Fruit fly (Drosophila melanogaster) whole organism, embryonic: Measurements from ENCODE around the gene Shal.

Experiments used
- Ada2b ChIP-seq: fragments of 200-800 bp; sonication (Bioruptor generic); IDR thresholded peaks from 2 replicates; pipeline ENCODE4 v1.3.6; 2022; ENCODE audit warnings: missing biosample characterization, missing genetic modification characterization
- CG10147 ChIP-seq: fragments of 200-800 bp; sonication (Bioruptor generic); optimal IDR thresholded peaks from 2 replicates; lab custom pipeline; 2019; ENCODE audit warnings: missing biosample characterization, mild to moderate bottlenecking, missing genetic modification characterization, moderate library complexity
- CG10543 ChIP-seq: fragments of 200-800 bp; sonication (Bioruptor generic); optimal IDR thresholded peaks from 3 replicates; lab custom pipeline; 2017; ENCODE audit warnings: missing biosample characterization, mild to moderate bottlenecking, missing genetic modification characterization, moderate library complexity
- CG13296 ChIP-seq: fragments of 200-800 bp; sonication (Bioruptor generic); optimal IDR thresholded peaks from 3 replicates; lab custom pipeline; 2018; ENCODE audit warnings: missing biosample characterization, mild to moderate bottlenecking, missing genetic modification characterization
- CG14014 ChIP-seq: fragments of 200-800 bp; sonication (Bioruptor generic); IDR thresholded peaks from 2 replicates; pipeline ENCODE4 v1.3.6; 2022; ENCODE audit warnings: missing biosample characterization, missing genetic modification characterization
- CG14710 ChIP-seq: fragments of 200-800 bp; sonication (Bioruptor generic); optimal IDR thresholded peaks from 3 replicates; lab custom pipeline; 2019; ENCODE audit warnings: missing biosample characterization, mild to moderate bottlenecking, missing genetic modification characterization, moderate library complexity
- CG15514 ChIP-seq: fragments of 200-800 bp; sonication (Bioruptor generic); optimal IDR thresholded peaks from 3 replicates; lab custom pipeline; 2017; ENCODE audit warnings: missing biosample characterization, missing genetic modification characterization, mild to moderate bottlenecking, moderate library complexity, missing genetic modification reagents
- CG15601 ChIP-seq: fragments of 200-800 bp; sonication (Bioruptor generic); optimal IDR thresholded peaks from 3 replicates; lab custom pipeline; 2019; ENCODE audit warnings: missing biosample characterization, mild to moderate bottlenecking, missing genetic modification characterization, moderate library complexity
- CG15696 ChIP-seq: fragments of 200-800 bp; sonication (Bioruptor generic); optimal IDR thresholded peaks from 2 replicates; lab custom pipeline; 2019; ENCODE audit warnings: missing biosample characterization, mild to moderate bottlenecking, missing genetic modification characterization, moderate library complexity
- CG17568 ChIP-seq: fragments of 200-800 bp; sonication (Bioruptor generic); optimal IDR thresholded peaks from 2 replicates; lab custom pipeline; 2018; ENCODE audit warnings: missing biosample characterization, mild to moderate bottlenecking, missing genetic modification characterization, moderate library complexity
- CG17612 ChIP-seq: fragments of 200-800 bp; sonication (Bioruptor generic); IDR thresholded peaks from 2 replicates; pipeline ENCODE4 v1.3.6; 2022; ENCODE audit warnings: missing biosample characterization, missing genetic modification characterization
- CG17912 ChIP-seq: fragments of 200-800 bp; sonication (Bioruptor generic); optimal IDR thresholded peaks from 2 replicates; lab custom pipeline; 2018; ENCODE audit warnings: missing biosample characterization, mild to moderate bottlenecking, missing genetic modification characterization
- CG1832 ChIP-seq: fragments of 200-800 bp; sonication (Bioruptor generic); optimal IDR thresholded peaks from 2 replicates; lab custom pipeline; 2017; ENCODE audit warnings: missing biosample characterization, mild to moderate bottlenecking, missing genetic modification characterization, inconsistent platforms
- CG31365 ChIP-seq: fragments of 200-800 bp; sonication (Bioruptor generic); optimal IDR thresholded peaks from 2 replicates; lab custom pipeline; 2018; ENCODE audit warnings: missing biosample characterization, mild to moderate bottlenecking, missing genetic modification characterization
- CG31388 ChIP-seq: fragments of 200-800 bp; sonication (Bioruptor generic); optimal IDR thresholded peaks from 2 replicates; lab custom pipeline; 2016; ENCODE audit warnings: missing biosample characterization, missing genetic modification characterization
- CG31441 ChIP-seq: fragments of 200-800 bp; sonication (Bioruptor generic); IDR thresholded peaks from 2 replicates; pipeline ENCODE4 v1.3.6; 2022; ENCODE audit warnings: missing biosample characterization, missing genetic modification characterization
- CG3281 ChIP-seq: fragments of 200-800 bp; sonication (Bioruptor generic); optimal IDR thresholded peaks from 3 replicates; lab custom pipeline; 2017; ENCODE audit warnings: missing biosample characterization, mild to moderate bottlenecking, missing genetic modification characterization
- CG4707 ChIP-seq: fragments of 200-800 bp; sonication (Bioruptor generic); optimal IDR thresholded peaks from 2 replicates; lab custom pipeline; 2018; ENCODE audit warnings: missing biosample characterization, mild to moderate bottlenecking, missing genetic modification characterization, moderate library complexity
- CG5245 ChIP-seq: fragments of 200-800 bp; sonication (Bioruptor generic); optimal IDR thresholded peaks from 3 replicates; lab custom pipeline; 2016; ENCODE audit warnings: missing biosample characterization, missing genetic modification characterization
- CG6791 ChIP-seq: fragments of 200-800 bp; sonication (Bioruptor generic); IDR thresholded peaks from 3 replicates; pipeline ENCODE4 v1.3.6; 2022; ENCODE audit warnings: missing biosample characterization, missing genetic modification characterization; ENCODE audit not compliant: partially characterized antibody
- CG7963 ChIP-seq: fragments of 200-800 bp; sonication (Bioruptor generic); IDR thresholded peaks from 3 replicates; pipeline ENCODE4 v1.3.6; 2022; ENCODE audit warnings: missing biosample characterization, missing genetic modification characterization; ENCODE audit not compliant: partially characterized antibody
- CG8281 ChIP-seq: fragments of 200-800 bp; sonication (Bioruptor generic); optimal IDR thresholded peaks from 2 replicates; lab custom pipeline; 2018; ENCODE audit warnings: missing biosample characterization, mild to moderate bottlenecking, missing genetic modification characterization, moderate library complexity
- CG9215 ChIP-seq: fragments of 200-800 bp; sonication (Bioruptor generic); IDR thresholded peaks from 2 replicates; pipeline ENCODE4 v1.3.6; 2022; ENCODE audit warnings: missing biosample characterization, missing genetic modification characterization
- CG9437 ChIP-seq: fragments of 200-800 bp; sonication (Bioruptor generic); optimal IDR thresholded peaks from 2 replicates; lab custom pipeline; 2018; ENCODE audit warnings: missing biosample characterization, mild to moderate bottlenecking, missing genetic modification characterization
- ERR ChIP-seq: fragments of 200-800 bp; sonication (Bioruptor generic); optimal IDR thresholded peaks from 2 replicates; lab custom pipeline; 2016; ENCODE audit warnings: missing biosample characterization, missing genetic modification characterization
- Ets65A ChIP-seq: fragments of 200-800 bp; sonication (Bioruptor generic); peaks from one replicate; lab custom pipeline; 2016; ENCODE audit warnings: missing biosample characterization, missing genetic modification characterization
- HLH3B ChIP-seq: fragments of 200-800 bp; sonication (Bioruptor generic); IDR thresholded peaks from 2 replicates; pipeline ENCODE4 v1.3.6; 2022; ENCODE audit warnings: missing biosample characterization, missing genetic modification characterization
- HLH54F ChIP-seq: fragments of 200-800 bp; sonication (Bioruptor generic); optimal IDR thresholded peaks from 3 replicates; lab custom pipeline; 2016; ENCODE audit warnings: missing biosample characterization, missing genetic modification characterization
- Hand ChIP-seq: fragments of 200-800 bp; sonication (Bioruptor generic); optimal IDR thresholded peaks from 2 replicates; lab custom pipeline; 2017; ENCODE audit warnings: mild to moderate bottlenecking, missing biosample characterization, missing genetic modification reagents, missing genetic modification characterization
- Hsf ChIP-seq: fragments of 200-800 bp; sonication (Bioruptor generic); optimal IDR thresholded peaks from 3 replicates; lab custom pipeline; 2016; ENCODE audit warnings: missing biosample characterization, missing genetic modification characterization
- Kr ChIP-seq: fragments of 200-800 bp; sonication (Bioruptor generic); optimal IDR thresholded peaks from 2 replicates; lab custom pipeline; 2017; ENCODE audit warnings: missing biosample characterization, mild to moderate bottlenecking, missing genetic modification characterization
- Lhr ChIP-seq: fragments of 200-800 bp; sonication (Bioruptor generic); optimal IDR thresholded peaks from 3 replicates; lab custom pipeline; 2017; ENCODE audit warnings: mild to moderate bottlenecking, missing biosample characterization, missing genetic modification reagents, missing genetic modification characterization
- br ChIP-seq: fragments of >200 bp; optimal IDR thresholded peaks from 2 replicates; lab custom pipeline; 2017
- da ChIP-seq: fragments of 200-800 bp; sonication (Bioruptor generic); optimal IDR thresholded peaks from 2 replicates; lab custom pipeline; 2016; ENCODE audit warnings: missing biosample characterization, missing genetic modification characterization
- danr ChIP-seq: fragments of 200-800 bp; sonication (Bioruptor generic); IDR thresholded peaks from 2 replicates; pipeline ENCODE4 v1.3.6; 2022; ENCODE audit warnings: missing biosample characterization, missing genetic modification characterization
- dmrt11E ChIP-seq: fragments of 200-800 bp; sonication (Bioruptor generic); optimal IDR thresholded peaks from 3 replicates; lab custom pipeline; 2018; ENCODE audit warnings: missing biosample characterization, mild to moderate bottlenecking, missing genetic modification characterization, moderate library complexity
- fd3F ChIP-seq: fragments of 200-800 bp; sonication (Bioruptor generic); optimal IDR thresholded peaks from 2 replicates; lab custom pipeline; 2018; ENCODE audit warnings: missing biosample characterization, mild to moderate bottlenecking, missing genetic modification characterization, moderate library complexity
- fu2 ChIP-seq: fragments of 200-800 bp; sonication (Bioruptor generic); optimal IDR thresholded peaks from 2 replicates; lab custom pipeline; 2016; ENCODE audit warnings: missing biosample characterization, missing genetic modification characterization
- hb ChIP-seq: fragments of 200-800 bp; sonication (Bioruptor generic); IDR thresholded peaks from 3 replicates; pipeline ENCODE4 v1.3.6; 2022; ENCODE audit warnings: missing biosample characterization, missing genetic modification characterization; ENCODE audit not compliant: partially characterized antibody
- ind ChIP-seq: fragments of 200-800 bp; sonication (Bioruptor generic); optimal IDR thresholded peaks from 3 replicates; lab custom pipeline; 2016; ENCODE audit warnings: missing biosample characterization, missing genetic modification characterization
- klu ChIP-seq: fragments of 200-800 bp; sonication (Bioruptor generic); IDR thresholded peaks from 2 replicates; pipeline ENCODE4 v1.3.6; 2022; ENCODE audit warnings: missing biosample characterization, missing genetic modification characterization
- lilli ChIP-seq: fragments of 200-800 bp; sonication (Bioruptor generic); optimal IDR thresholded peaks from 3 replicates; lab custom pipeline; 2016; ENCODE audit warnings: missing biosample characterization, missing genetic modification characterization
- lmd ChIP-seq: fragments of 200-800 bp; sonication (Bioruptor generic); IDR thresholded peaks from 2 replicates; pipeline ENCODE4 v1.3.6; 2022; ENCODE audit warnings: missing biosample characterization, missing genetic modification characterization
- lola ChIP-seq, 3 experiments: fragments of >200 bp in 2 of 3; fragments of 200-800 bp in 1 of 3; sonication (Bioruptor generic) in 1 of 3; optimal IDR thresholded peaks; 2 replicates each; lab custom pipeline; 2017 to 2019; ENCODE audit warnings: missing biosample characterization in 3 of 3, missing genetic modification characterization in 3 of 3, mild to moderate bottlenecking in 1 of 3, moderate library complexity in 1 of 3
- mld ChIP-seq: fragments of 200-800 bp; sonication (Bioruptor generic); IDR thresholded peaks from 3 replicates; pipeline ENCODE4 v1.3.6; 2022; ENCODE audit warnings: missing biosample characterization, missing genetic modification characterization; ENCODE audit not compliant: partially characterized antibody
- nom ChIP-seq: fragments of 200-800 bp; sonication (Bioruptor generic); optimal IDR thresholded peaks from 2 replicates; lab custom pipeline; 2017; ENCODE audit warnings: missing biosample characterization, missing genetic modification characterization, mild to moderate bottlenecking, moderate library complexity, missing genetic modification reagents
- pum ChIP-seq: fragments of 200-800 bp; sonication (Bioruptor generic); optimal IDR thresholded peaks from 2 replicates; lab custom pipeline; 2016; ENCODE audit warnings: missing biosample characterization, missing genetic modification characterization
- slbo ChIP-seq: fragments of 200-800 bp; sonication (Bioruptor generic); IDR thresholded peaks from 2 replicates; pipeline ENCODE4 v1.3.6; 2022; ENCODE audit warnings: missing biosample characterization, missing genetic modification characterization
- vvl ChIP-seq: fragments of 200-800 bp; sonication (Bioruptor generic); IDR thresholded peaks from 2 replicates; pipeline ENCODE4 v1.3.6; 2022; ENCODE audit warnings: missing biosample characterization, missing genetic modification characterization

The Shal gene

DNA sequence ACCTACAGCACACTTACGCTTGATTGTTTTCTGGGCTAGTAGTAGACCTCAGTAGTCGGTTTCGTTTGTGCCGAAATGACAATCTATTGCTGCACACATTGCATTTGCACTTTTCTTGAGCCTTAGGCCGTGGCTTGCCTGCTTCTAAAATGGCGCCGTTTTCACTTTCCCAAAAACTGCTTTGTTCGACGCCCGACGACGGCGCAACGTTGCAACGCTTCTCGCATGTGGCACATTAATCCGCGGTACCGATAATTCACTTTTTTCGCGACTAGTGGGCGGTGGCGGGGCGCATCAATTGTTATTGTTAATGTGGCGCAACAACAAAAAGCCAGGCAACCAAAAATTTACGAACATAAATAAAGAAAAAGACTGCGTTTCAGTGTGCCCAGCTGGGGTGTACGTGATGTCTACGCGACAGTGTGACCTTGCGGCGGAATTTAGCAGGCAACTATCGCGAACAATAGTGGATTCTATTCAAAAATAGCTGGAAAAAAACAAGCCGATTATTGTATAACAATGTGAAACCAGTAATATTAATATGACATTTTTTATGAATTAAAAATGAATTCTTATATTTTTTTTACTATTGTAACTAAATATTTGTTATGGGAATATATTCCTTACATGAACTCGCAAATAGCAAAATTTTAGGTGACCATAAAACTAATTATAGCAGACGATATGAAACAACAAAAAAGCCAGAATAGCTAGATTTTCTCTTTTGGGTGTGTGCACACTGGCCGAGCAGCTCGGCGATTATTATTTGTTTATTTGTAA, 14.2 kb upstream of the Shal start, which contains the start of the genes ash1 and Taf6 (continued):
- TF ChIP-seq dmrt11E (peak; percentile 11), ind (GFP tag; lab: Kevin White, UChicago) (no peak), hb (GFP tag; lab: Robert Waterston, UW) (peak; percentile 72), ERR (no peak), Ets65A (GFP tag; lab: Kevin White, UChicago) (peak; percentile 59), Ada2b (GFP tag; lab: Robert Waterston, UW) (no peak), lmd (no peak), CG15601 (tag; lab: Kevin White, UChicago) (peak; percentile 59), CG17568 (GFP tag; lab: Kevin White, UChicago) (no peak), Kr (no peak), lola (GFP tag; optimal IDR thresholded peaks at IDR 0.05; lab: Kevin White, UChicago) (peak in 1 of 3 experiments; percentile 38), CG15696 (tag; lab: Kevin White, UChicago) (no peak), CG9437 (GFP tag; lab: Kevin White, UChicago) (no peak), Hand (GFP tag; lab: Kevin White, UChicago) (no peak), CG7963 (GFP tag; lab: Robert Waterston, UW) (peak; percentile 49; the same call in 1 of the 3 replicates), CG3281 (GFP tag; lab: Kevin White, UChicago) (no peak), CG5245 (no peak), pum (GFP tag; lab: Kevin White, UChicago) (no peak), klu (no peak), HLH54F (GFP tag; lab: Kevin White, UChicago) (no peak), da (GFP tag; lab: Kevin White, UChicago) (no peak), CG31441 (GFP tag; lab: Robert Waterston, UW) (no peak), lilli (GFP tag; lab: Kevin White, UChicago) (no peak), mld (GFP tag; lab: Robert Waterston, UW) (no peak), CG13296 (no peak), CG1832 (GFP tag; lab: Kevin White, UChicago) (no peak), vvl (no peak), CG14014 (no peak), CG31365 (tag; lab: Kevin White, UChicago) (no peak), Hsf (no peak), CG6791 (GFP tag; lab: Robert Waterston, UW) (peak; percentile 67), HLH3B (no peak), Lhr (GFP tag; lab: Kevin White, UChicago) (peak; percentile 33), CG10147 (GFP tag; lab: Kevin White, UChicago) (peak; percentile 76), slbo (GFP tag; lab: Robert Waterston, UW) (no peak), CG14710 (peak; percentile 100), CG9215 (no peak), br (no peak), CG17612 (no peak), CG4707 (no peak), CG15514 (GFP tag; lab: Kevin White, UChicago) (peak; percentile 25), CG8281 (no peak), CG17912 (GFP tag; lab: Kevin White, UChicago) (no peak), nom (no peak), CG31388 (GFP tag; lab: Kevin White, UChicago) (no peak), CG10543 (GFP tag; lab: Kevin White, UChicago) (no peak), danr (GFP tag; lab: Robert Waterston, UW) (no peak), fu2 (GFP tag; lab: Kevin White, UChicago) (no peak), fd3F (no peak)
